Worm (Caenorhabditis elegans) whole organism, L3 larva: Measurements from ENCODE around the gene srz-63.

Experiments
- aly-2 ChIP-seq: fragments of 150-350 bp; optimal IDR thresholded peaks from 2 replicates; lab custom pipeline; 2014; ENCODE audit warnings: missing biosample characterization, missing genetic modification characterization
- ama-1 ChIP-seq: fragments of 150-350 bp; optimal IDR thresholded peaks from 2 replicates; lab custom pipeline; 2018
- ceh-16 ChIP-seq: sonication (generic microtip); optimal IDR thresholded peaks from 2 replicates; lab custom pipeline; 2017; ENCODE audit warnings: missing biosample characterization, missing genetic modification characterization
- ceh-28 ChIP-seq: fragments of 150-350 bp; optimal IDR thresholded peaks from 2 replicates; lab custom pipeline; 2014; ENCODE audit warnings: missing biosample characterization, missing genetic modification reagents, missing genetic modification characterization
- ceh-82 ChIP-seq: fragments of 150-350 bp; optimal IDR thresholded peaks from 2 replicates; lab custom pipeline; 2014; ENCODE audit warnings: missing biosample characterization, missing genetic modification characterization
- ceh-9 ChIP-seq: sonication (generic microtip); optimal IDR thresholded peaks from 2 replicates; lab custom pipeline; 2018; ENCODE audit warnings: missing biosample characterization, missing genetic modification characterization
- daf-12 ChIP-seq: fragments of 150-350 bp; optimal IDR thresholded peaks from 2 replicates; lab custom pipeline; 2014; ENCODE audit warnings: missing biosample characterization, missing genetic modification reagents, missing genetic modification characterization
- egl-27 ChIP-seq: sonication (generic microtip); optimal IDR thresholded peaks from 4 replicates; lab custom pipeline; 2017; ENCODE audit warnings: missing biosample characterization, missing genetic modification reagents, missing genetic modification characterization
- egl-5 ChIP-seq: fragments of 150-350 bp; optimal IDR thresholded peaks from 2 replicates; lab custom pipeline; 2017; ENCODE audit warnings: missing biosample characterization, missing genetic modification reagents, missing genetic modification characterization, inconsistent platforms
- elt-1 ChIP-seq: fragments of 150-350 bp; optimal IDR thresholded peaks from 2 replicates; lab custom pipeline; 2014; ENCODE audit warnings: missing biosample characterization, missing genetic modification characterization
- elt-2 ChIP-seq: sonication (generic microtip); optimal IDR thresholded peaks from 2 replicates; lab custom pipeline; 2016; ENCODE audit warnings: missing genetic modification reagents, mild to moderate bottlenecking, missing genetic modification characterization, missing compliant biosample characterization
- elt-3 ChIP-seq, 3 experiments: fragments of 150-350 bp in 1 of 3; sonication (generic microtip) in 2 of 3; optimal IDR thresholded peaks; 2 replicates in 2 of 3; 4 replicates in 1 of 3; lab custom pipeline; 2014 to 2017; ENCODE audit warnings: missing biosample characterization in 3 of 3, missing genetic modification characterization in 3 of 3
- eor-1 ChIP-seq, 2 experiments: fragments of 150-350 bp; optimal IDR thresholded peaks; 2 replicates each; lab custom pipeline; 2014 to 2018; ENCODE audit warnings: missing biosample characterization in 2 of 2, missing genetic modification characterization in 2 of 2
- fkh-10 ChIP-seq: sonication (generic microtip); optimal IDR thresholded peaks from 2 replicates; lab custom pipeline; 2017; ENCODE audit warnings: missing biosample characterization, missing genetic modification reagents, missing genetic modification characterization
- fkh-2 ChIP-seq: fragments of 150-350 bp; optimal IDR thresholded peaks from 2 replicates; lab custom pipeline; 2014; ENCODE audit warnings: missing biosample characterization, missing genetic modification reagents, missing genetic modification characterization
- fos-1 ChIP-seq: fragments of 150-350 bp; optimal IDR thresholded peaks from 2 replicates; lab custom pipeline; 2014; ENCODE audit warnings: missing biosample characterization, missing genetic modification characterization
- hmg-11 ChIP-seq: sonication (generic microtip); optimal IDR thresholded peaks from 2 replicates; lab custom pipeline; 2016; ENCODE audit warnings: missing genetic modification characterization, missing compliant biosample characterization
- jun-1 ChIP-seq: fragments of 150-350 bp; optimal IDR thresholded peaks from 2 replicates; lab custom pipeline; 2014; ENCODE audit warnings: missing biosample characterization, missing genetic modification reagents, missing genetic modification characterization
- lin-15B ChIP-seq: fragments of 150-350 bp; optimal IDR thresholded peaks from 2 replicates; lab custom pipeline; 2014; ENCODE audit warnings: missing biosample characterization, missing genetic modification characterization
- lin-39 ChIP-seq: fragments of 150-350 bp; optimal IDR thresholded peaks from 2 replicates; lab custom pipeline; 2018; ENCODE audit warnings: missing biosample characterization, missing genetic modification reagents, missing genetic modification characterization
- lsy-12 ChIP-seq: sonication (generic microtip); optimal IDR thresholded peaks from 2 replicates; lab custom pipeline; 2016; ENCODE audit warnings: mild to moderate bottlenecking, missing genetic modification characterization, missing compliant biosample characterization
- mdl-1 ChIP-seq: fragments of 150-350 bp; optimal IDR thresholded peaks from 2 replicates; lab custom pipeline; 2014; ENCODE audit warnings: missing biosample characterization, missing genetic modification characterization
- mml-1 ChIP-seq: fragments of 150-350 bp; sonication (generic microtip); optimal IDR thresholded peaks from 3 replicates; lab custom pipeline; 2014; ENCODE audit warnings: missing biosample characterization, missing genetic modification characterization
- nfya-1 ChIP-seq: sonication (generic microtip); optimal IDR thresholded peaks from 2 replicates; lab custom pipeline; 2017; ENCODE audit warnings: missing genetic modification characterization, mild to moderate bottlenecking, missing compliant biosample characterization, antibody characterized with exemption, moderate library complexity; ENCODE audit not compliant: insufficient read depth
- nhr-11 ChIP-seq: fragments of 150-350 bp; optimal IDR thresholded peaks from 2 replicates; lab custom pipeline; 2014; ENCODE audit warnings: missing biosample characterization, missing genetic modification characterization
- nhr-12 ChIP-seq: fragments of 150-350 bp; optimal IDR thresholded peaks from 2 replicates; lab custom pipeline; 2014; ENCODE audit warnings: missing biosample characterization, missing genetic modification characterization
- nhr-23 ChIP-seq: fragments of 150-350 bp; optimal IDR thresholded peaks from 2 replicates; lab custom pipeline; 2014; ENCODE audit warnings: missing biosample characterization, missing genetic modification reagents, missing genetic modification characterization
- nhr-25 ChIP-seq: sonication (generic microtip); optimal IDR thresholded peaks from 2 replicates; lab custom pipeline; 2017; ENCODE audit warnings: missing biosample characterization, missing genetic modification characterization
- nhr-28 ChIP-seq: fragments of 150-350 bp; optimal IDR thresholded peaks from 2 replicates; lab custom pipeline; 2014; ENCODE audit warnings: missing biosample characterization, missing genetic modification characterization
- nhr-43 ChIP-seq: sonication (generic microtip); optimal IDR thresholded peaks from 2 replicates; lab custom pipeline; 2016; ENCODE audit warnings: mild to moderate bottlenecking, missing genetic modification characterization, missing compliant biosample characterization; ENCODE audit not compliant: poor library complexity, severe bottlenecking
- nhr-67 ChIP-seq: fragments of 150-350 bp; optimal IDR thresholded peaks from 2 replicates; lab custom pipeline; 2014; ENCODE audit warnings: missing biosample characterization, missing genetic modification characterization
- nhr-76 ChIP-seq: fragments of 150-350 bp; sonication (generic microtip); optimal IDR thresholded peaks from 5 replicates; lab custom pipeline; 2014; ENCODE audit warnings: missing biosample characterization, missing genetic modification characterization
- nhr-77 ChIP-seq: fragments of 150-350 bp; optimal IDR thresholded peaks from 2 replicates; lab custom pipeline; 2014; ENCODE audit warnings: missing biosample characterization, missing genetic modification characterization
- pha-4 ChIP-seq: fragments of 150-350 bp; optimal IDR thresholded peaks from 2 replicates; lab custom pipeline; 2014; ENCODE audit warnings: missing biosample characterization, missing genetic modification reagents, missing genetic modification characterization
- pqm-1 ChIP-seq: fragments of 150-350 bp; optimal IDR thresholded peaks from 2 replicates; lab custom pipeline; 2017; ENCODE audit warnings: missing biosample characterization, missing genetic modification characterization, inconsistent platforms
- skn-1 ChIP-seq: fragments of 150-350 bp; optimal IDR thresholded peaks from 2 replicates; lab custom pipeline; 2014; ENCODE audit warnings: missing biosample characterization, missing genetic modification characterization
- snpc-4 ChIP-seq: fragments of 150-350 bp; optimal IDR thresholded peaks from 2 replicates; lab custom pipeline; 2014; ENCODE audit warnings: missing biosample characterization, missing genetic modification characterization
- tbx-2 ChIP-seq: sonication (generic microtip); optimal IDR thresholded peaks from 2 replicates; lab custom pipeline; 2016; ENCODE audit warnings: mild to moderate bottlenecking, missing genetic modification characterization, missing compliant biosample characterization
- unc-39 ChIP-seq: sonication (generic microtip); optimal IDR thresholded peaks from 4 replicates; lab custom pipeline; 2017; ENCODE audit warnings: missing biosample characterization, missing genetic modification characterization
- unc-62 ChIP-seq: fragments of 150-350 bp; sonication (generic microtip); optimal IDR thresholded peaks from 4 replicates; lab custom pipeline; 2014; ENCODE audit warnings: missing biosample characterization, missing genetic modification reagents, missing genetic modification characterization
- ztf-11 ChIP-seq: fragments of 150-350 bp; optimal IDR thresholded peaks from 2 replicates; lab custom pipeline; 2014; ENCODE audit warnings: missing biosample characterization, missing genetic modification characterization
- ztf-4 ChIP-seq: fragments of 150-350 bp; optimal IDR thresholded peaks from 2 replicates; lab custom pipeline; 2014; ENCODE audit warnings: missing biosample characterization, missing genetic modification characterization

Gene srz-63

ce11 chrII:1306550-1306949 lies 28.1 kb downstream of the srz-63 start:
- TF ChIP-seq tbx-2 (tag; lab: Kevin White, UChicago): no peak
- no peak for TF ChIP-seq lin-15B
- no peak for TF ChIP-seq egl-5 (tag; lab: Kevin White, UChicago)
- no peak for TF ChIP-seq nhr-12
- no peak for TF ChIP-seq pha-4 (tag; lab: Kevin White, UChicago)
- no peak for TF ChIP-seq nhr-11 (tag; lab: Kevin White, UChicago)
- TF ChIP-seq nhr-43 (tag; lab: Kevin White, UChicago): no peak
- TF ChIP-seq hmg-11 (tag; lab: Kevin White, UChicago): no peak
- no peak for TF ChIP-seq fkh-10 (GFP tag; lab: Kevin White, UChicago)
- TF ChIP-seq lsy-12 (tag; lab: Kevin White, UChicago): no peak
- TF ChIP-seq ztf-11 (tag; lab: Kevin White, UChicago): no peak
- TF ChIP-seq aly-2: no peak
- no peak for TF ChIP-seq ama-1 (lab: Kevin White, UChicago)
- no peak for TF ChIP-seq daf-12 (tag; lab: Kevin White, UChicago)

DNA sequence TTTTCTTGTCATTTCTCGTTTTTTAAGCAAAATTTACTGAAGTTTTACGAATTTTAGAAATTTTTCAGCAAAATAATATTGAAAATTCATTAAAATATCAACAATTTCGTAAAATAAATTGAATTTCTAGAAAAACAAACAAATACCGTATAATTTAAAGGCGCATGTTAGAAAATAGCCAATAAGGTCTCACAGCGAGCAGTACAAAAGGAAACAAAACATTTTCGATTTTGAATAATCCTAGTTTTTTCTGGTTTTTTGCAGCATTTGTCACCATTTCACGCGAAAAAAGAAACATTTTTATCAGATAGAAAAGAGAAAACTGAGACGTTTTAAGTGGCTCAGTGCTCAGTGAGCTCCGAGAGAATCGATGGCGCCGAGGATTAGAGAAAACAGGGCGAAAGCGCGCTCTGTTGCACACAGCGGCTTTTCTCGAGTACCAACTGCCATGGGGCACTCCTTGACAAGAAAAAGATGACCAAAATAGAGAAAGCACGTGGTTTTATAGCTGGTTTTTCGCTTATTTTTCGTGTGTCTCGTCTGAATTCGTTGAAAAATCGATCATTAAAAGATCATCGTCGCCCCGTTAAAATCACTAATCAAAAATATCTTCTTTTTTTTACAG lies 31.6 kb downstream of the srz-63 start, which contains the start of the genes alh-6 and fcho-1:
TSS of gene alh-6 (minus strand) at position 242 of the 625 bp plus-strand sequence.
TSS of gene fcho-1 (plus strand) at position 624 of the 625 bp plus-strand sequence.
- TF ChIP-seq unc-62 (GFP tag; lab: Kevin White, UChicago) (no peak), nhr-77 (no peak), ama-1 (lab: Kevin White, UChicago) (peak; percentile 6), nhr-11 (tag; lab: Kevin White, UChicago) (no peak), ceh-9 (tag; lab: Kevin White, UChicago) (no peak), lsy-12 (tag; lab: Kevin White, UChicago) (peak; percentile 13), nhr-67 (tag; lab: Kevin White, UChicago) (no peak), nhr-76 (tag; lab: Kevin White, UChicago) (no peak), eor-1 (tag; optimal IDR thresholded peaks at IDR 0.05; lab: Kevin White, UChicago) (no peak), egl-5 (tag; lab: Kevin White, UChicago) (no peak), egl-27 (tag; lab: Kevin White, UChicago) (no peak), jun-1 (tag; lab: Kevin White, UChicago) (no peak), pha-4 (tag; lab: Kevin White, UChicago) (peak; percentile 42), fkh-10 (GFP tag; lab: Kevin White, UChicago) (no peak), elt-2 (tag; lab: Kevin White, UChicago) (no peak), lin-39 (tag; lab: Kevin White, UChicago) (peak; percentile 58), ztf-11 (tag; lab: Kevin White, UChicago) (no peak), mml-1 (tag; lab: Kevin White, UChicago) (no peak), nhr-43 (tag; lab: Kevin White, UChicago) (no peak), nhr-23 (no peak), hmg-11 (tag; lab: Kevin White, UChicago) (peak; percentile 14), lin-15B (peak; percentile 71), fos-1 (tag; lab: Kevin White, UChicago) (no peak), nfya-1 (tag; lab: Kevin White, UChicago) (peak; percentile 46), mdl-1 (tag; lab: Kevin White, UChicago) (no peak), unc-39 (tag; lab: Kevin White, UChicago) (no peak)

ce11 chrII:1315245-1315644 lies 36.8 kb downstream of the srz-63 start:
- TF ChIP-seq elt-2 (tag; lab: Kevin White, UChicago) (peak; percentile 52), tbx-2 (tag; lab: Kevin White, UChicago) (no peak), elt-3 (tag; optimal IDR thresholded peaks at IDR 0.05; lab: Kevin White, UChicago) (peak in 1 of 3 experiments; percentile 5)

DNA sequence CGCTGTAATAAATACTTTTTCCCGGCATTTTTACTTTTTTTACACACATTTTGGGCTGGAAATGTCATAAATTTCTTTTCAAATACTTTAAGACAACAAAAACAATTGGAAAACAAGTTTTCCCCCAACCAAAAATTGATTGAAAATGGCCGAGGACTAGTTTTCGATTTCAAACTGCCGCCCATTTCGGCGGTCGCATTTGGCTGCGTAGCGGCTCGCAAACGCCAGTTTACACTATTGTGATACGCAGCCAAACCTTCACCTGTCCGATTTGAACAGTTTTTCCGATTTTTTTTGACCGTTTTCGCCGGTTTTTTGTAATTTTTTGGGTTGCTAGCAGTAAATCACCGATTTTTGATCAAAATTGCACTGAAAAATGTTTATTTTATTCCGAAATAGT lies 42.0 kb downstream of the srz-63 start:
- peak; percentile 50 for TF ChIP-seq pqm-1 (tag; lab: Kevin White, UChicago)
- TF ChIP-seq daf-12 (tag; lab: Kevin White, UChicago): no peak
- peak; percentile 91 for TF ChIP-seq elt-1
- TF ChIP-seq nhr-11 (tag; lab: Kevin White, UChicago): peak; percentile 79
- peak; percentile 83 for TF ChIP-seq ceh-82 (tag; lab: Kevin White, UChicago)
- TF ChIP-seq mml-1 (tag; lab: Kevin White, UChicago): no peak
- TF ChIP-seq ceh-28: peak; percentile 85
- TF ChIP-seq snpc-4 (tag; lab: Kevin White, UChicago): peak; percentile 83
- TF ChIP-seq egl-27 (tag; lab: Kevin White, UChicago): peak; percentile 66
- TF ChIP-seq nhr-28 (tag; lab: Kevin White, UChicago): peak; percentile 13
- TF ChIP-seq nhr-25 (tag; lab: Kevin White, UChicago): peak; percentile 99
- no peak for TF ChIP-seq eor-1 (tag; optimal IDR thresholded peaks at IDR 0.05; lab: Kevin White, UChicago)
- TF ChIP-seq pha-4 (tag; lab: Kevin White, UChicago): peak; percentile 98
- TF ChIP-seq nhr-77: peak; percentile 75
- TF ChIP-seq nhr-43 (tag; lab: Kevin White, UChicago): peak; percentile 94
- TF ChIP-seq jun-1 (tag; lab: Kevin White, UChicago): peak; percentile 93
- peak; percentile 77 for TF ChIP-seq fkh-10 (GFP tag; lab: Kevin White, UChicago)
- TF ChIP-seq elt-2 (tag; lab: Kevin White, UChicago): peak; percentile 91
- TF ChIP-seq skn-1 (tag; lab: Kevin White, UChicago): peak; percentile 84
- TF ChIP-seq ceh-16 (tag; lab: Kevin White, UChicago): peak; percentile 15
- peak; percentile 99 for TF ChIP-seq nhr-23
- no peak for TF ChIP-seq ztf-11 (tag; lab: Kevin White, UChicago)
- peak; percentile 23 for TF ChIP-seq ztf-4
- TF ChIP-seq nhr-76 (tag; lab: Kevin White, UChicago): no peak
- peak; percentile 96 for TF ChIP-seq nfya-1 (tag; lab: Kevin White, UChicago)
- TF ChIP-seq fkh-2 (tag; lab: Kevin White, UChicago): no peak
- TF ChIP-seq ceh-9 (tag; lab: Kevin White, UChicago): no peak
